Worm (Caenorhabditis elegans): ENCODE results near the gene srxa-16.

The srxa-16 gene

DNA sequence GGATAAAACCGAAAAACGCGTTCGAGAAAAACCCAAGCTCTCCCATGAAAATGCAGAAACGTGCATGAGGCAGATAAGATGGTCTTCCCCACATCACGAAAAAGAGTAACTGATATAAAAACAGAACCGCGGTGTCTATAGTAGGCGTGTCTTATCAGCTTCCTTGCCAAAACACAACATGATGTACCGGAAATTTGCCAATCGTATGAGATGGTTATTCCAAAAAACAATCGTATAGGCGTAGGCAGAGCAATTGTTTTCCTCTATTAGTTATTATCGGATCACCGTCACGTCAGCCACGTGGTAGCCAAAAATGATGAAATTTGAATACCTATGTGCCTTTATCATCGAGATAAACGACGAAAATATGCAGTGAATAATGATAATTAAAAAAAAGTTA, 14.7 kb downstream of the srxa-16 start, which contains the start of gene str-7:
TSS of gene str-7 (minus strand) at position 101 of the 400 bp plus-strand sequence.
- TF ChIP-seq dao-5 (tag; optimal IDR thresholded peaks at IDR 0.05), result no peak

DNA sequence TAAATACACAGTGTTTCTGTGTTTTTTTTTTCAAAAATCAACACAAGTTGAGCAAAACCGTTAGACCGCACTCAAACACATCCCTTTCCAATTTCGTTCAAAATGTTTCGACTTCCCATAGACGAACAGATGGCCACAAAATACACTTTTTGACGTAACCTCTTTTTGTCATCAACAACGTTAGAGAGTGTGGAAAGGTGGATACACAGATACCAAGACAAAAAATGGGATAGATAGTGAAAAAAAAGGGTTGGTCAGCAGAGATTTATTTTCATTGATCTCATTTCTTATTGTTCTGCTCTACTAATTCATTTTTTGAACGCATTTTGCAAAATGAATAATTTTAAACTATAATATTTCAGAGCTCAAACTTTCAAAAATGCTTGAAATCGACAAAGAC, 19.3 kb downstream of the srxa-16 start:
- TF ChIP-seq dao-5 (tag; optimal IDR thresholded peaks at IDR 0.05), result no peak
- TF ChIP-seq W03F9.2 (tag; optimal IDR thresholded peaks at IDR 0.05), result no peak
- TF ChIP-seq him-1 (tag; optimal IDR thresholded peaks at IDR 0.05), result no peak

DNA sequence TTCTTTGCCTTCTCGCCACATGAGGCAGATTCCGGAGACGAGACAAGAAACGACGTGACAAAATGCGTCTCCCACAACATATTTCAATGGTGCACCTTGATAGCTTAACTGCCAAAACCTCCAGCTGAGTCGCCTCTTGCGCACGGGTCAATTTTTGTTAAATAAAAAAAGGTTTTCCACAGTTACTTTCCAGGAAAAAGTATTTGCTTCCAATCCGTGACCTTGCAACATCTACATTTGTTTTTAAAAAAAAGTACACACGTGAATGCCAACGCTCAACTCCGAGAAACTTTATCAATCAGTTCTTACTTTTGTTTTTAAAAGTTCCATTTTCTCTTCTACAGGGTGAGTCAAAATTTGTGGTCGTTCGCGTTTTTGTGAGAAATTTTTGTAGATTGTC, 19.9 kb downstream of the srxa-16 start, which contains the start of gene F22B8.7:
TSS of gene F22B8.7 (plus strand) at position 301 of the 400 bp plus-strand sequence.
- TF ChIP-seq dao-5 (tag; optimal IDR thresholded peaks at IDR 0.05) (no peak), him-1 (tag; optimal IDR thresholded peaks at IDR 0.05) (no peak)

DNA sequence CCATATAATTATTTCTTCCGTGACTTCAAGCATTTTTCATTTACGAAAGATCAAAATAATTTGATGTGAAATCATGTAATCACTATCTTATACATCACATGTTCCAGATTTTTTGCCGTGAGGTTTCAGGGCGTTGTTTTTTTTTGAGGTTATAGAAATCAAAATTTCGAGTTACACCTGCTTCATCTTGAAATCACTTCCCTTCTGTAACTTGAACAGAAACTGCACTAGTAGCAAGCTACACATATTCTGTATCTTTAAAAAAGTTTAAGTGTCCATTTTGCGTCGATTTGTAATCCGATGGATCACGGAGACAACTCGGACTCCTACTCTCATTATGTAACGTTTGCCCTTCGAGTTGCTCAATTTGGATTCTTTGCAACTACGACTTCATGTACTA, 23.5 kb downstream of the srxa-16 start, which contains the start of gene F22B8.3:
TSS of gene F22B8.3 (plus strand) at position 301 of the 400 bp plus-strand sequence.
- TF ChIP-seq dao-5 (tag; optimal IDR thresholded peaks at IDR 0.05) (no peak), W03F9.2 (tag; optimal IDR thresholded peaks at IDR 0.05) (no peak), him-1 (tag; optimal IDR thresholded peaks at IDR 0.05) (no peak)

DNA sequence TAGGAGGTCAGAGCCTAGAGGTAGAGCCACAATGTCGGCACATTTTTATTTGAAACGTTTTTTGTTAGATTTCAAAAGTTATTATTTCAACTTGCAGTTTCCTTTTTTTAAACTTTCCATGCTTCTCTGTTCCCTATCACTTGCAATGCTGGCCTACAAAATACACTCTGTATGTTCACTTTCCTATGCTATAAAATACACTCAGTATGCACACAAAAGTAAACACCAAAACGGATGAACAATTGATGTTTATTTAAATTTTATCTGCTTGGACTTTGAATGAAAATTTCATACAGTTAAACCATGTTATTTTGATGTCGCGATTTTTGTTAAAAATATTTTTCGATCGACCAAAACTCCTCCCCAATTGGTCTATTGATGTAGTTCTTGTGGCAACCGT, 33.5 kb downstream of the srxa-16 start:
- TF ChIP-seq W03F9.2 (tag; optimal IDR thresholded peaks at IDR 0.05), result no peak
- no peak for TF ChIP-seq him-1 (tag; optimal IDR thresholded peaks at IDR 0.05)
- TF ChIP-seq dao-5 (tag; optimal IDR thresholded peaks at IDR 0.05), result no peak

DNA sequence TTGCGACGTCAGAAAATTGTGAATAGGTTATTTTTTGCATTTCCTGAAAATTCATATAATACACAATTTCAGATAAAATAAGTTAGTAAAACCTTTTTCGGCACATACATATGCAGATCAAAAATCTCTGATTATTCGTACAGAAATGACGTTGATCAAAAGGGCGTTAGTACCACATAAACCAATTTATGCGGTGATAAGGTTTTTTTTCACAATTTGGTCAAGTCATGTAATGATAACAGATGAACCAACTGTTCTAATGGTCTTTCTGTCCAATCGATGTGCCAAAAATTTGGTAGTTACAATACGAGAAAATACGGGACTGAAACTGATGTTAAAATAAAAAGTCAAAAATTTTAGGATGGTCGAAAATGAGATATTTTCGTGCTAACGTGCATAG, 34.1 kb downstream of the srxa-16 start:
- TF ChIP-seq dao-5 (tag; optimal IDR thresholded peaks at IDR 0.05) (no peak), him-1 (tag; optimal IDR thresholded peaks at IDR 0.05) (no peak), W03F9.2 (tag; optimal IDR thresholded peaks at IDR 0.05) (no peak)

DNA sequence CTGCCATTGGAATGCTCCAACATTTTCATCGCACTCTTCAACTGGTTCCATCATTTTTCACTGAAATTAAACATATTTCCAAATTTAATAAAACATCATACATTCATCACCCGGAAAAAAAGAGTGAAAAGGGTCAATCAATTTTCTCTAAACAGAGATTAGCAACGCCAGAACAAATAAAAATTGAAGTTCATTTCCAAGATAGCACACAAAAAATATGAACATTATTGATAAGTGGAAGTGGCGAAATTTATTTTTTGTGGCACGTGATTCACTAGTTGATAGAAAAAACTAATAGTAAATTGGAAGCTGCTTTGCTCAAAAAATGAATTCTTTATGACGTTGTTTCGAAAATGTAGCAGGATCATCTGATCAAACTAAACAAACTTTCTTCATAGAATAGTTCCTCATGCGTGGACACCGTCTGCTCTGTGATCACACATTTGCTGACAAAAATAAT, 38.9 kb downstream of the srxa-16 start, which contains the start of the genes F14H3.12 and srj-29:
TSS of gene F14H3.12 (minus strand) at position 74 of the 460 bp plus-strand sequence.
TSS of gene srj-29 (plus strand) at position 410 of the 460 bp plus-strand sequence.
- TF ChIP-seq dao-5 (tag; optimal IDR thresholded peaks at IDR 0.05), result no peak
- no peak for TF ChIP-seq him-1 (tag; optimal IDR thresholded peaks at IDR 0.05)
- TF ChIP-seq W03F9.2 (tag; optimal IDR thresholded peaks at IDR 0.05), result no peak

DNA sequence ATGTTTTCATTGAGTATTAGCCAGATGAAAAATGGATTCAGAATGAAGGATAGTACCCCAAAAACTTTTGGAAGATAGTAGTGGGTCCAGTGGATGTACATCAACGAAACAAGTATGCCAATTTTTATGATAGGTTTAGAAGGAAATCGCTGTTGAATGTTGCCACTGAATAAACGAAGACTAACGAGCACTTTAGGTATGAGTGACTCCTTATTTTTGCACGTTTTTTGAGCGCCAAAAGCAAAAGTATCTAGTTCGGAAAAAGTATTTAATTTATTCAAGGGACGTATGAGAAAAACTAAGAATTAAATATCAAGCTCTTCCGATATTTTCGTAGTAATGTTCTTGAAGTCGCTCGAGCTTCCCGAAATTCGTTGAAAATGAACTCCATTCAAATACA, 40.3 kb downstream of the srxa-16 start, which contains the start of gene srj-10:
TSS of gene srj-10 (minus strand) at position 101 of the 400 bp plus-strand sequence.
- TF ChIP-seq dao-5 (tag; optimal IDR thresholded peaks at IDR 0.05) (no peak), W03F9.2 (tag; optimal IDR thresholded peaks at IDR 0.05) (no peak), him-1 (tag; optimal IDR thresholded peaks at IDR 0.05) (no peak)

DNA sequence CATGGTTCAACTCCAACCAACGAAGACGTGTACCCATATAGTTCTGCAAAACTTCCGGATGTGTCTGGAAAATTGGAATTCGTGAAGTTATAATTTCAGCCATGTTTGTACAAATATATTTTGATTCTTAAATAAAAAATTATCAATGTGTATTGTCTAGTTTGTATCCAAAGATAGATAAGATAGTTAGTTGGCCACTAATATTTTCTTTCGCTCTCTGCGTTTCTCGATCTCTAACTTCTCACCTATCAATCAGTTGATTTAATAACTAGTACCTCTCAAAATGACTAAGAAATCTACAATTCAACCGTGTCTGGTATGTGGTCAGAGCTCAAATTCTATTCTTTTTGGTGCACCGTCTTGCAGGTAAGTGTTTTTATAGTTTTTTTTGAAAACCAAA, 43.0 kb downstream of the srxa-16 start, which contains the start of gene nhr-176:
TSS of gene nhr-176 (plus strand) at position 159 of the 400 bp plus-strand sequence.
- TF ChIP-seq dao-5 (tag; optimal IDR thresholded peaks at IDR 0.05), result no peak
- TF ChIP-seq W03F9.2 (tag; optimal IDR thresholded peaks at IDR 0.05), result no peak
- no peak for TF ChIP-seq him-1 (tag; optimal IDR thresholded peaks at IDR 0.05)

DNA sequence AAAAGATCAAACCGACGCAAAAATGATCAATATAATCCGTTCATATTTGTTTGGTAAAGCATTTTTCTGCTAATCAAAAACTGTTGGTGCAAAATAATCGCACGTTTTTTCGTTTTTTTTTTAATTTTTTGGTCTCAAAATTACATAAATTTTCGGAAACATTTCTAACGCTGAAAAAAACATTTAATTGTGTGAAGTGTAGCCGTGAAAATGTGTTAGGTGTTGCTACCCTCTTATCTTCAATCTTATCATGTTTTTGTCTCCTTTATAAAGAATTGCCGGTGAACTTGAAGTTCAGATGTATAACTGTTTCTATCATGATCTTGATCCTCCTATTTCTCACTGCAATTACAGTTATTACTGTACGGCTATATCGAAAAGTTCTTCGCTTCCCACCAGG, 45.2 kb downstream of the srxa-16 start, which contains the start of gene cyp-35D1:
TSS of gene cyp-35D1 (plus strand) at position 301 of the 400 bp plus-strand sequence.
- TF ChIP-seq him-1 (tag; optimal IDR thresholded peaks at IDR 0.05) (no peak), dao-5 (tag; optimal IDR thresholded peaks at IDR 0.05) (no peak), W03F9.2 (tag; optimal IDR thresholded peaks at IDR 0.05) (no peak)
